Worm (Caenorhabditis elegans): Measurements from ENCODE around the gene K11D12.14.

The K11D12.14 gene

ce11 chrV:5090386-5090785 is 41.0 kb downstream of the K11D12.14 start:
- TF ChIP-seq tra-4 (tag; optimal IDR thresholded peaks at IDR 0.05): no peak
- TF ChIP-seq ceh-13 (GFP tag; optimal IDR thresholded peaks at IDR 0.05): no peak
- TF ChIP-seq tbx-11 (GFP tag; IDR thresholded peaks at IDR 0.05): no peak
- TF ChIP-seq ama-1 (optimal IDR thresholded peaks at IDR 0.05): no peak
- TF ChIP-seq B0310.2 (tag; optimal IDR thresholded peaks at IDR 0.05): no peak
- no peak for TF ChIP-seq hmg-4 (GFP tag; optimal IDR thresholded peaks at IDR 0.05)
- TF ChIP-seq F13C5.2 (tag; optimal IDR thresholded peaks at IDR 0.05): no peak
- no peak for TF ChIP-seq flt-1 (GFP tag; IDR thresholded peaks at IDR 0.05)
- TF ChIP-seq hnd-1 (tag; optimal IDR thresholded peaks at IDR 0.05): no peak
- TF ChIP-seq hmbx-1 (tag; optimal IDR thresholded peaks at IDR 0.05): no peak
- no peak for TF ChIP-seq ets-7 (tag; optimal IDR thresholded peaks at IDR 0.05)
- TF ChIP-seq scrt-1 (GFP tag; IDR thresholded peaks at IDR 0.05): no peak

- no peak for TF ChIP-seq tra-4 (tag; optimal IDR thresholded peaks at IDR 0.05)
- TF ChIP-seq flt-1 (GFP tag; IDR thresholded peaks at IDR 0.05): no peak
- no peak for TF ChIP-seq sea-1 (GFP tag; conservative IDR thresholded peaks at IDR 0.05)
- no peak for TF ChIP-seq hnd-1 (tag; optimal IDR thresholded peaks at IDR 0.05)
- TF ChIP-seq tbx-11 (GFP tag; IDR thresholded peaks at IDR 0.05): no peak
- TF ChIP-seq tbx-37 (GFP tag; conservative IDR thresholded peaks at IDR 0.05): no peak
- TF ChIP-seq F13C5.2 (tag; optimal IDR thresholded peaks at IDR 0.05): no peak
Observed at ce11 chrV:5097035-5097434, 47.6 kb downstream of the K11D12.14 start, which contains the start of gene C04F5.2. Gene C04F5.2, minus strand, starts transcription at chrV:5097135.

- TF ChIP-seq tbx-11 (GFP tag; IDR thresholded peaks at IDR 0.05) (no peak), hmbx-1 (tag; optimal IDR thresholded peaks at IDR 0.05) (no peak)
Observed at ce11 chrV:5098925-5099324, 49.5 kb downstream of the K11D12.14 start, which contains the start of gene unc-46. Gene unc-46, minus strand, starts transcription at chrV:5099025.
